Fruit fly (Drosophila melanogaster) whole organism, embryonic: ENCODE data around the gene CG5068.

Experiments used
- Atf6 ChIP-seq: fragments of 200-800 bp; sonication (Bioruptor generic); IDR thresholded peaks from 2 replicates; pipeline ENCODE4 v1.3.6; 2022; ENCODE audit warnings: missing biosample characterization, missing genetic modification characterization
- CG11560 ChIP-seq: fragments of 200-800 bp; sonication (Bioruptor generic); IDR thresholded peaks from 3 replicates; pipeline ENCODE4 v1.3.6; 2022; ENCODE audit warnings: missing biosample characterization, missing genetic modification characterization
- CG12299 ChIP-seq: fragments of 200-800 bp; sonication (Bioruptor generic); optimal IDR thresholded peaks from 2 replicates; lab custom pipeline; 2018; ENCODE audit warnings: missing biosample characterization, mild to moderate bottlenecking, missing genetic modification characterization
- CG1233 ChIP-seq: fragments of 200-800 bp; sonication (Bioruptor generic); optimal IDR thresholded peaks from 4 replicates; lab custom pipeline; 2018; ENCODE audit warnings: missing biosample characterization, mild to moderate bottlenecking, missing genetic modification characterization
- CG14441 ChIP-seq: fragments of 200-800 bp; sonication (Bioruptor generic); IDR thresholded peaks from 2 replicates; pipeline ENCODE4 v1.3.6; 2022; ENCODE audit warnings: missing biosample characterization, missing genetic modification characterization
- CG1529 ChIP-seq: fragments of 200-800 bp; sonication (Bioruptor generic); optimal IDR thresholded peaks from 3 replicates; lab custom pipeline; 2018; ENCODE audit warnings: missing biosample characterization, missing genetic modification characterization
- CG15696 ChIP-seq: fragments of 200-800 bp; sonication (Bioruptor generic); optimal IDR thresholded peaks from 2 replicates; lab custom pipeline; 2019; ENCODE audit warnings: missing biosample characterization, mild to moderate bottlenecking, missing genetic modification characterization, moderate library complexity
- CG1647 ChIP-seq: fragments of 200-800 bp; sonication (Bioruptor generic); optimal IDR thresholded peaks from 3 replicates; lab custom pipeline; 2016; ENCODE audit warnings: missing biosample characterization, missing genetic modification characterization
- CG17359 ChIP-seq: fragments of 200-800 bp; sonication (Bioruptor generic); optimal IDR thresholded peaks from 3 replicates; lab custom pipeline; 2018; ENCODE audit warnings: missing biosample characterization, mild to moderate bottlenecking, missing genetic modification characterization, moderate library complexity
- CG18262 ChIP-seq: fragments of 200-800 bp; optimal IDR thresholded peaks from 3 replicates; lab custom pipeline; 2019; ENCODE audit warnings: missing biosample characterization, mild to moderate bottlenecking, missing genetic modification characterization, moderate library complexity
- CG18599 ChIP-seq: fragments of 200-800 bp; sonication (Bioruptor generic); optimal IDR thresholded peaks from 3 replicates; lab custom pipeline; 2017; ENCODE audit warnings: missing biosample characterization, missing genetic modification characterization, mild to moderate bottlenecking, moderate library complexity, missing genetic modification reagents
- CG2678 ChIP-seq: fragments of 200-800 bp; sonication (Bioruptor generic); optimal IDR thresholded peaks from 3 replicates; lab custom pipeline; 2019; ENCODE audit warnings: missing biosample characterization, mild to moderate bottlenecking, missing genetic modification characterization, moderate library complexity
- CG2712 ChIP-seq: fragments of 200-800 bp; optimal IDR thresholded peaks from 3 replicates; lab custom pipeline; 2019; ENCODE audit warnings: missing biosample characterization, mild to moderate bottlenecking, missing genetic modification characterization, moderate library complexity
- CG2889 ChIP-seq: fragments of 200-800 bp; sonication (Bioruptor generic); IDR thresholded peaks from 3 replicates; pipeline ENCODE4 v1.3.6; 2022; ENCODE audit warnings: missing biosample characterization, missing genetic modification characterization
- CG31224 ChIP-seq: fragments of 200-800 bp; sonication (Bioruptor generic); IDR thresholded peaks from 2 replicates; pipeline ENCODE4 v1.3.6; 2022; ENCODE audit warnings: missing biosample characterization, missing genetic modification characterization
- CG31441 ChIP-seq: fragments of 200-800 bp; sonication (Bioruptor generic); IDR thresholded peaks from 2 replicates; pipeline ENCODE4 v1.3.6; 2022; ENCODE audit warnings: missing biosample characterization, missing genetic modification characterization
- CG4360 ChIP-seq: fragments of 200-800 bp; sonication (Bioruptor generic); IDR thresholded peaks from 2 replicates; pipeline ENCODE4 v1.3.6; 2022; ENCODE audit warnings: missing biosample characterization, missing genetic modification characterization
- CG6854 ChIP-seq: fragments of 200-800 bp; sonication (Bioruptor generic); optimal IDR thresholded peaks from 3 replicates; lab custom pipeline; 2017; ENCODE audit warnings: missing biosample characterization, mild to moderate bottlenecking, missing genetic modification characterization
- CG8281 ChIP-seq: fragments of 200-800 bp; sonication (Bioruptor generic); optimal IDR thresholded peaks from 2 replicates; lab custom pipeline; 2018; ENCODE audit warnings: missing biosample characterization, mild to moderate bottlenecking, missing genetic modification characterization, moderate library complexity
- CG9797 ChIP-seq: fragments of 200-800 bp; sonication (Bioruptor generic); optimal IDR thresholded peaks from 3 replicates; lab custom pipeline; 2018; ENCODE audit warnings: missing biosample characterization, mild to moderate bottlenecking, missing genetic modification characterization
- CTCF ChIP-seq: fragments of 200-800 bp; sonication (Bioruptor generic); optimal IDR thresholded peaks from 2 replicates; lab custom pipeline; 2017; ENCODE audit warnings: missing biosample characterization, mild to moderate bottlenecking, missing genetic modification characterization, moderate library complexity
- Drgx ChIP-seq: fragments of 200-800 bp; sonication (Bioruptor generic); IDR thresholded peaks from 2 replicates; pipeline ENCODE4 v1.3.6; 2022; ENCODE audit warnings: missing biosample characterization, missing genetic modification characterization
- Ets65A ChIP-seq: fragments of 200-800 bp; sonication (Bioruptor generic); peaks from one replicate; lab custom pipeline; 2016; ENCODE audit warnings: missing biosample characterization, missing genetic modification characterization
- H2.0 ChIP-seq: fragments of 200-800 bp; sonication (Bioruptor generic); IDR thresholded peaks from 2 replicates; pipeline ENCODE4 v1.3.6; 2022; ENCODE audit warnings: missing biosample characterization, missing genetic modification characterization
- Hr78 ChIP-seq, 2 experiments: fragments of 200-800 bp in 1 of 2; fragments of >200 bp in 1 of 2; sonication (Bioruptor generic) in 1 of 2; optimal IDR thresholded peaks; 2 replicates each; lab custom pipeline; 2017 to 2019; ENCODE audit warnings: missing biosample characterization in 2 of 2, missing genetic modification characterization in 2 of 2, mild to moderate bottlenecking in 1 of 2, moderate library complexity in 1 of 2
- Oli ChIP-seq: fragments of 200-800 bp; sonication (Bioruptor generic); optimal IDR thresholded peaks from 2 replicates; lab custom pipeline; 2018; ENCODE audit warnings: missing biosample characterization, mild to moderate bottlenecking, missing genetic modification characterization, moderate library complexity
- Usf ChIP-seq: fragments of 200-800 bp; sonication (Bioruptor generic); optimal IDR thresholded peaks from 2 replicates; lab custom pipeline; 2017; ENCODE audit warnings: missing genotype, missing biosample characterization, missing genetic modification characterization
- Xrp1 ChIP-seq: fragments of 200-800 bp; sonication (Bioruptor generic); IDR thresholded peaks from 2 replicates; pipeline ENCODE4 v1.3.6; 2022; ENCODE audit warnings: missing biosample characterization, missing genetic modification characterization
- ab ChIP-seq: fragments of 200-800 bp; sonication (Bioruptor generic); optimal IDR thresholded peaks from 2 replicates; lab custom pipeline; 2016; ENCODE audit warnings: missing biosample characterization, missing genetic modification characterization
- ash1 ChIP-seq: fragments of 200-800 bp; sonication (Bioruptor generic); optimal IDR thresholded peaks from 2 replicates; lab custom pipeline; 2018; ENCODE audit warnings: missing biosample characterization, mild to moderate bottlenecking, missing genetic modification characterization
- ci ChIP-seq: fragments of 200-800 bp; sonication (Bioruptor generic); IDR thresholded peaks from 3 replicates; pipeline ENCODE4 v1.3.6; 2022; ENCODE audit warnings: missing biosample characterization, missing genetic modification characterization
- crc ChIP-seq: fragments of 200-800 bp; sonication (Bioruptor generic); optimal IDR thresholded peaks from 2 replicates; lab custom pipeline; 2016; ENCODE audit warnings: missing biosample characterization, missing genetic modification characterization
- dm ChIP-seq: fragments of 200-800 bp; sonication (Bioruptor generic); optimal IDR thresholded peaks from 3 replicates; lab custom pipeline; 2016; ENCODE audit warnings: missing biosample characterization, missing genetic modification characterization
- dmrt11E ChIP-seq: fragments of 200-800 bp; sonication (Bioruptor generic); optimal IDR thresholded peaks from 3 replicates; lab custom pipeline; 2018; ENCODE audit warnings: missing biosample characterization, mild to moderate bottlenecking, missing genetic modification characterization, moderate library complexity
- esg ChIP-seq: fragments of 200-800 bp; sonication (Bioruptor generic); conservative IDR thresholded peaks from 2 replicates; pipeline ENCODE4 v1.3.6; 2022; ENCODE audit warnings: missing biosample characterization, missing genetic modification characterization
- fu2 ChIP-seq: fragments of 200-800 bp; sonication (Bioruptor generic); optimal IDR thresholded peaks from 2 replicates; lab custom pipeline; 2016; ENCODE audit warnings: missing biosample characterization, missing genetic modification characterization
- gcm ChIP-seq: fragments of 200-800 bp; sonication (Bioruptor generic); optimal IDR thresholded peaks from 2 replicates; lab custom pipeline; 2019; ENCODE audit warnings: missing biosample characterization, mild to moderate bottlenecking, missing genetic modification characterization, moderate library complexity
- kay ChIP-seq: fragments of 200-800 bp; sonication (Bioruptor generic); optimal IDR thresholded peaks from 2 replicates; lab custom pipeline; 2016; ENCODE audit warnings: missing biosample characterization, missing genetic modification characterization
- ken ChIP-seq: fragments of 200-800 bp; sonication (Bioruptor generic); IDR thresholded peaks from 3 replicates; pipeline ENCODE4 v1.3.6; 2022; ENCODE audit warnings: missing biosample characterization, missing genetic modification characterization
- lola ChIP-seq, 3 experiments: fragments of >200 bp in 2 of 3; fragments of 200-800 bp in 1 of 3; sonication (Bioruptor generic) in 1 of 3; optimal IDR thresholded peaks; 2 replicates each; lab custom pipeline; 2017 to 2019; ENCODE audit warnings: missing biosample characterization in 3 of 3, missing genetic modification characterization in 3 of 3, mild to moderate bottlenecking in 1 of 3, moderate library complexity in 1 of 3
- mam ChIP-seq: fragments of 200-800 bp; sonication (Bioruptor generic); optimal IDR thresholded peaks from 3 replicates; lab custom pipeline; 2016; ENCODE audit warnings: missing biosample characterization, missing genetic modification characterization
- nom ChIP-seq: fragments of 200-800 bp; sonication (Bioruptor generic); optimal IDR thresholded peaks from 2 replicates; lab custom pipeline; 2017; ENCODE audit warnings: missing biosample characterization, missing genetic modification characterization, mild to moderate bottlenecking, moderate library complexity, missing genetic modification reagents
- phol ChIP-seq: fragments of 200-800 bp; sonication (Bioruptor generic); optimal IDR thresholded peaks from 3 replicates; lab custom pipeline; 2018; ENCODE audit warnings: missing biosample characterization, mild to moderate bottlenecking, missing genetic modification characterization, moderate library complexity
- prd ChIP-seq, 3 experiments: fragments of >200 bp in 2 of 3; fragments of 200-800 bp in 1 of 3; sonication (Bioruptor generic) in 1 of 3; optimal IDR thresholded peaks in 2 of 3; IDR thresholded peaks in 1 of 3; 2 replicates in 2 of 3; 3 replicates in 1 of 3; pipeline versions ENCODE4 v1.3.6 to Lab custom; 2017 to 2022; ENCODE audit warnings: missing biosample characterization in 1 of 3, missing genetic modification characterization in 1 of 3
- sd ChIP-seq: fragments of 200-800 bp; sonication (Bioruptor generic); optimal IDR thresholded peaks from 3 replicates; lab custom pipeline; 2018; ENCODE audit warnings: missing biosample characterization, mild to moderate bottlenecking, missing genetic modification characterization, moderate library complexity
- sens ChIP-seq: fragments of 200-800 bp; sonication (Bioruptor generic); peaks from one replicate; lab custom pipeline; 2016; ENCODE audit warnings: missing biosample characterization, missing genetic modification characterization
- stc ChIP-seq: fragments of 200-800 bp; sonication (Bioruptor generic); IDR thresholded peaks from 2 replicates; pipeline ENCODE4 v1.3.6; 2022; ENCODE audit warnings: missing biosample characterization, missing genetic modification characterization
- ttk ChIP-seq: fragments of 200-800 bp; sonication (Bioruptor generic); IDR thresholded peaks from 2 replicates; pipeline ENCODE4 v2.1.2; 2022; ENCODE audit warnings: missing biosample characterization, missing genetic modification characterization
- unpg ChIP-seq: fragments of 200-800 bp; sonication (Bioruptor generic); optimal IDR thresholded peaks from 3 replicates; lab custom pipeline; 2018; ENCODE audit warnings: missing biosample characterization, mild to moderate bottlenecking, missing genetic modification characterization, moderate library complexity
- usp ChIP-seq: fragments of >200 bp; optimal IDR thresholded peaks from 2 replicates; lab custom pipeline; 2017; ENCODE audit warnings: missing biosample characterization, missing genetic modification characterization
- wdn ChIP-seq: fragments of 200-800 bp; sonication (Bioruptor generic); IDR thresholded peaks from 2 replicates; pipeline ENCODE4 v1.3.6; 2022; ENCODE audit warnings: missing biosample characterization, missing genetic modification characterization

Gene CG5068

dm6 chr3L:8954648-8955033 is 31.9 kb upstream of the CG5068 start, which contains the start of gene GNBP3:
TSS of gene GNBP3 (plus strand) at chr3L:8955021.
- no peak for TF ChIP-seq crc
- no peak for TF ChIP-seq sd
- no peak for TF ChIP-seq CG2889 (GFP tag; lab: Robert Waterston, UW)
- TF ChIP-seq phol (tag; lab: Kevin White, UChicago) = peak; percentile 39
- TF ChIP-seq lola (GFP tag; optimal IDR thresholded peaks at IDR 0.05; lab: Kevin White, UChicago) = peak in 1 of 3 experiments; percentile 54
- TF ChIP-seq Oli = peak; percentile 19
- TF ChIP-seq unpg (GFP tag; lab: Kevin White, UChicago) = peak; percentile 59
- peak; percentile 82 for TF ChIP-seq CG15696
- peak; percentile 38 for TF ChIP-seq Ets65A (GFP tag; lab: Kevin White, UChicago)
- peak in 1 of 2 experiments; percentile 12 for TF ChIP-seq Hr78 (GFP tag; optimal IDR thresholded peaks at IDR 0.05; lab: Kevin White, UChicago)
- no peak for TF ChIP-seq CG1529 (GFP tag; lab: Kevin White, UChicago)
- no peak for TF ChIP-seq CG11560 (tag; lab: Robert Waterston, UW)
- TF ChIP-seq mam (GFP tag; lab: Kevin White, UChicago) = peak; percentile 55
- TF ChIP-seq CG18262 (tag; lab: Kevin White, UChicago) = peak; percentile 66
- TF ChIP-seq CG4360 (GFP tag; lab: Robert Waterston, UW) = no peak
- TF ChIP-seq ken = 0 out of 3 replicates have a peak, but pooled peaks have one; percentile 15
- TF ChIP-seq CG8281 (tag; lab: Kevin White, UChicago) = peak; percentile 49
- TF ChIP-seq sens (GFP tag; lab: Kevin White, UChicago) = peak; percentile 52
- no peak for TF ChIP-seq prd (optimal IDR thresholded peaks at IDR 0.05; lab: Kevin White, UChicago)
- peak; percentile 77 for TF ChIP-seq prd (GFP tag; IDR thresholded peaks at IDR 0.05; lab: Robert Waterston, UW)
- TF ChIP-seq dm (GFP tag; lab: Kevin White, UChicago) = no peak
- TF ChIP-seq ash1 (GFP tag; lab: Kevin White, UChicago) = no peak
- TF ChIP-seq ci = peak; percentile 39; the same call in 1 of the 3 replicates
- 0 out of 2 replicates have a peak, but pooled peaks have one; percentile 17 for TF ChIP-seq wdn (GFP tag; lab: Robert Waterston, UW)
- peak; percentile 88 for TF ChIP-seq CG18599 (GFP tag; lab: Kevin White, UChicago)
- TF ChIP-seq Xrp1 = peak; percentile 86
- TF ChIP-seq Drgx = peak; percentile 74
- peak; percentile 43; the same call in 1 of the 2 replicates for TF ChIP-seq stc
- no peak for TF ChIP-seq CG12299 (tag; lab: Kevin White, UChicago)
- TF ChIP-seq CG31441 (GFP tag; lab: Robert Waterston, UW) = peak; percentile 71
- TF ChIP-seq CG17359 (tag; lab: Kevin White, UChicago) = peak; percentile 61
- no peak for TF ChIP-seq H2.0 (GFP tag; lab: Robert Waterston, UW)
- TF ChIP-seq CTCF = peak; percentile 6
- peak; percentile 9 for TF ChIP-seq gcm (GFP tag; lab: Kevin White, UChicago)
- peak; percentile 33 for TF ChIP-seq CG1647 (GFP tag; lab: Kevin White, UChicago)
- peak; percentile 58 for TF ChIP-seq CG31224 (GFP tag; lab: Robert Waterston, UW)
- peak; percentile 47; the same call in 1 of the 2 replicates for TF ChIP-seq CG14441
- peak; percentile 17 for TF ChIP-seq Usf (GFP tag; lab: Kevin White, UChicago)
- peak; percentile 53; the same call in 1 of the 2 replicates for TF ChIP-seq Atf6 (GFP tag; lab: Robert Waterston, UW)
- 0 out of 2 replicates have a peak, but pooled peaks have one; percentile 17 for TF ChIP-seq esg (GFP tag; lab: Robert Waterston, UW)
- peak; percentile 1 for TF ChIP-seq ab (GFP tag; lab: Kevin White, UChicago)
- TF ChIP-seq dmrt11E = peak; percentile 59
- TF ChIP-seq CG2712 (tag; lab: Kevin White, UChicago) = peak; percentile 70
- TF ChIP-seq CG6854 = peak; percentile 41
- TF ChIP-seq nom (GFP tag; lab: Kevin White, UChicago) = peak; percentile 91
- TF ChIP-seq CG1233 (GFP tag; lab: Kevin White, UChicago) = peak; percentile 83
- TF ChIP-seq fu2 (GFP tag; lab: Kevin White, UChicago) = no peak
- peak; percentile 26 for TF ChIP-seq kay (GFP tag; lab: Kevin White, UChicago)
- peak; percentile 87 for TF ChIP-seq CG2678 (tag; lab: Kevin White, UChicago)
- no peak for TF ChIP-seq usp (GFP tag; lab: Kevin White, UChicago)
- TF ChIP-seq ttk (GFP tag; lab: Robert Waterston, UW) = no peak
- peak; percentile 33 for TF ChIP-seq CG9797 (GFP tag; lab: Kevin White, UChicago)
